Fruit fly (Drosophila melanogaster): Measurements from ENCODE around the gene CG31371.

DNA sequence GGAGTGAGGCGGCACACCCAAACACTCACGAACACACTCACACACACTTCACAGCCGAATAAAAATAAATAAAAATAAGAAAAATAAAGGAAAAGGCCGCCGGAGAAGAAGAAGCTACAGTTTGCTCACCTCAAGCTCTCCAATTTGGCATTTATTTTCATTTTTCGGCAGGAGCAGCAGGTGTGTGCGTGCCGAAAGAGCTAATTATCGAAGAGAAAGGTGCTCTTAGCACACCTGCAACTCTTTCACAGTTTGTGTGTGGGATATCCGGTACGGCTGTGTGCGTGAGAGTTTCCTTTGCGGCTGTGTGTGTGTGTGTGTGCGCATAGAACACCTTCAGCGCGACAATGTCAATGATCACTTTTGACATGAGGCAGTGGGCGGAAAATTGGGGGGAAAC, 41.7 kb upstream of the CG31371 start:
- TF ChIP-seq CG8478 (optimal IDR thresholded peaks at IDR 0.05) (no peak), CTCF (optimal IDR thresholded peaks at IDR 0.05) (no peak)

Measured in S2 (cell line).